Worm (Caenorhabditis elegans): ENCODE measurements around the gene srx-12.
A peak's percentile ranks its signal among the peaks of the same experiment; 100 is the strongest.
"Not testable (repeated sequence)": the region's sequence is repeated elsewhere in the genome, so short reads cannot be mapped to it uniquely, and the experiment has no call there.

The srx-12 gene

DNA sequence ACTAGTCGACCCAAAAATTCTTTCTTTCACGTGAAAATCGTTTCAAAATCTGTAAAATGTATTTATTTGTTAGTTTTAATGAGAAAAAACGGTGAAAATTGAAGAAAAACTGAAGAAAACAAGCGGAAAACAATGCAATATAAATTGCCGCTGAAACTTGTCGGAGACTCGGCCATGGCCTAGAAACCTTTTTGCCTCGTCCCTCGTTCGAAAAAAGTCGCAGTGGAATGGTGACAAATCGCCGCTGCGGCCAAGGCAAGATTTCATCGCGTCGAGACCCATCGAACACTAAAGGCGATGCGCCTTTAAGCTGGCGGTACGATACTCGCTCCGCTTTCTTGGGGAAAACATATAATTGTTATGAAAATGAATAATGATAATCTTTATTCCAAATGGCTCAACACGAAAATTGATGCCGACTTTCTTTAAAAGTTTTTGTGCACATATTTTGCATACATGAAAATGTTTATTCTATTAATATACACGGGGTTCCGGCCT lies 5.9 kb downstream of the srx-12 start, which contains the start of gene Y55F3AM.21:
Y55F3AM.21 (minus strand) TSS at position 51 of the 498 bp plus-strand sequence.
- not testable (repeated sequence) for TF ChIP-seq nhr-85 (tag); tbx-2 (tag; optimal IDR thresholded peaks at IDR 0.05); grh-1 (GFP tag; IDR thresholded peaks at IDR 0.05)

- TF ChIP-seq tbx-2 (tag; optimal IDR thresholded peaks at IDR 0.05) (no peak), ceh-90 (tag; optimal IDR thresholded peaks at IDR 0.05) (no peak), efl-1 (optimal IDR thresholded peaks at IDR 0.05) (no peak), efl-1 (GFP tag; optimal IDR thresholded peaks at IDR 0.05 in 1 of 2) (peak in 1 of 2 experiments; percentile 10), nhr-71 (tag; optimal IDR thresholded peaks at IDR 0.05) (no peak)
Measured at ce11 chrIV:1053989-1054388, 8.2 kb downstream of the srx-12 start.

DNA sequence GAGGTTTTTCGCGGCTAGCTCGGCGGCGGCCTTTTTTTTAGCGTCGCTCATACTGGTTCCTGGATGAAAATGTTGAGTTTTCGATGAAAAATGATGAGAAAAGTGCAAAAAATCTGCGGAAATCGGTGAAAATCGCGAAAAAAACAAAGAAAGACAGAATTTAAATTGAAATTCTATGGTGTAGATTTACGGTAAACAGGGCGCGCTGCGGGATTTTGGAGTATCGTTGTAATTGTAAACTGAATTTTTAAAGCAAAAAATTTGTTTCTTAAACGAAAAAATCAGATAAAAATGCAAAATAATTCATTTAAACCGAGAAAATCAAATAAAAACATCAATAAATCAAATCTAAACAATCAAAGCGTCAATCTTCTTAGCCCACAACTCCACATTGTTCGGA lies 9.0 kb downstream of the srx-12 start, which contains the start of gene dcap-1:
dcap-1 (minus strand) TSS at position 59 of the 400 bp plus-strand sequence.
- TF ChIP-seq jun-1 (tag; optimal IDR thresholded peaks at IDR 0.05) (no peak), sox-4 (tag; optimal IDR thresholded peaks at IDR 0.05) (no peak), tbx-2 (tag; optimal IDR thresholded peaks at IDR 0.05) (peak; percentile 29), snpc-4 (tag; optimal IDR thresholded peaks at IDR 0.05) (peak; percentile 19), nhr-90 (tag; optimal IDR thresholded peaks at IDR 0.05; ENCODE audit: poor library complexity) (no peak), efl-3 (GFP tag; optimal IDR thresholded peaks at IDR 0.05) (no peak), blmp-1 (tag; optimal IDR thresholded peaks at IDR 0.05) (peak; percentile 21), ama-1 (optimal IDR thresholded peaks at IDR 0.05) (no peak), C16A3.4 (tag; optimal IDR thresholded peaks at IDR 0.05) (peak; percentile 12), ceh-82 (tag; optimal IDR thresholded peaks at IDR 0.05) (peak in 2 of 3 experiments; percentile 36 to 53), aly-2 (tag; optimal IDR thresholded peaks at IDR 0.05) (peak; percentile 7), efl-1 (optimal IDR thresholded peaks at IDR 0.05) (peak; percentile 48 to 63), efl-1 (GFP tag; optimal IDR thresholded peaks at IDR 0.05 in 1 of 2) (peak; percentile 60 to 91), hlh-4 (tag; optimal IDR thresholded peaks at IDR 0.05) (no peak), nhr-47 (tag; optimal IDR thresholded peaks at IDR 0.05) (peak; percentile 51), ces-1 (GFP tag; optimal IDR thresholded peaks at IDR 0.05) (no peak), nhr-20 (tag; optimal IDR thresholded peaks at IDR 0.05) (peak; percentile 2), nhr-12 (tag; optimal IDR thresholded peaks at IDR 0.05) (no peak), lin-35 (GFP tag; optimal IDR thresholded peaks at IDR 0.05) (peak; percentile 46 to 59), mab-9 (GFP tag; IDR thresholded peaks at IDR 0.05) (no peak), rnt-1 (tag; optimal IDR thresholded peaks at IDR 0.05) (peak; percentile 6), ets-5 (GFP tag; IDR thresholded peaks at IDR 0.05) (no peak), fos-1 (tag; optimal IDR thresholded peaks at IDR 0.05) (no peak), lsy-2 (tag; optimal IDR thresholded peaks at IDR 0.05) (peak; percentile 49 to 69), elt-3 (tag; optimal IDR thresholded peaks at IDR 0.05) (no peak), nhr-19 (GFP tag; conservative IDR thresholded peaks at IDR 0.05) (0 out of 2 replicates have a peak, but pooled peaks have one; percentile 20), ceh-63 (GFP tag; optimal IDR thresholded peaks at IDR 0.05) (no peak), C04F5.9 (tag; optimal IDR thresholded peaks at IDR 0.05) (peak; percentile 45), dpl-1 (GFP tag; optimal IDR thresholded peaks at IDR 0.05) (peak; percentile 26 to 62 (median 47)), hlh-17 (GFP tag; optimal IDR thresholded peaks at IDR 0.05; ENCODE audit: borderline replicate concordance) (no peak), C34B4.2 (tag; optimal IDR thresholded peaks at IDR 0.05) (no peak), lir-3 (tag; optimal IDR thresholded peaks at IDR 0.05; ENCODE audit: poor library complexity) (no peak), nhr-28 (tag; optimal IDR thresholded peaks at IDR 0.05) (no peak), isw-1 (GFP tag; IDR thresholded peaks at IDR 0.05) (peak; percentile 20; the same call in 1 of the 2 replicates), ztf-11 (tag; optimal IDR thresholded peaks at IDR 0.05) (no peak), xbp-1 (tag; optimal IDR thresholded peaks at IDR 0.05) (peak; percentile 37), snu-23 (GFP tag; optimal IDR thresholded peaks at IDR 0.05) (peak; percentile 53), lin-15B (tag; optimal IDR thresholded peaks at IDR 0.05) (peak; percentile 2), ztf-4 (tag; optimal IDR thresholded peaks at IDR 0.05) (no peak), dsc-1 (tag; optimal IDR thresholded peaks at IDR 0.05) (no peak), swsn-7 (tag; optimal IDR thresholded peaks at IDR 0.05) (peak; percentile 31), nhr-85 (tag) (peak; percentile 74), skn-1 (tag; optimal IDR thresholded peaks at IDR 0.05) (no peak), nhr-84 (tag; optimal IDR thresholded peaks at IDR 0.05) (no peak)
